Worm (Caenorhabditis elegans): Measurements from ENCODE around the gene pqn-80.

The pqn-80 gene

ce11 chrIII:12614669-12615451 lies 11.5 kb upstream of the pqn-80 start (continued):
- TF ChIP-seq dox-1 (GFP tag; IDR thresholded peaks at IDR 0.05) = peak; percentile 64
- TF ChIP-seq hlh-12 (tag; optimal IDR thresholded peaks at IDR 0.05) = peak; percentile 12
- no peak for TF ChIP-seq T26A5.8 (tag; optimal IDR thresholded peaks at IDR 0.05)
- TF ChIP-seq rec-8 (tag; optimal IDR thresholded peaks at IDR 0.05) = no peak
- peak; percentile 78 for TF ChIP-seq ama-1 (optimal IDR thresholded peaks at IDR 0.05)
- TF ChIP-seq ama-1 (GFP tag; optimal IDR thresholded peaks at IDR 0.05) = no peak
- TF ChIP-seq K11D2.4 (GFP tag; IDR thresholded peaks at IDR 0.05) = peak; percentile 14; the same call in 1 of the 2 replicates
- TF ChIP-seq tbp1 (GFP tag; optimal IDR thresholded peaks at IDR 0.05) = peak; percentile 48
- TF ChIP-seq madf-3 (GFP tag; IDR thresholded peaks at IDR 0.05) = peak; percentile 63; the same call in 1 of the 2 replicates
- TF ChIP-seq attf-3 (GFP tag; conservative IDR thresholded peaks at IDR 0.05) = no peak
- no peak for TF ChIP-seq athp-1 (tag; optimal IDR thresholded peaks at IDR 0.05)
- TF ChIP-seq sea-2 (GFP tag; IDR thresholded peaks at IDR 0.05) = 0 out of 2 replicates have a peak, but pooled peaks have one; percentile 61
- TF ChIP-seq ceh-79 (tag; optimal IDR thresholded peaks at IDR 0.05) = no peak
- TF ChIP-seq ceh-40 (GFP tag; IDR thresholded peaks at IDR 0.05) = no peak
- peak; percentile 64 for TF ChIP-seq attf-5 (GFP tag; optimal IDR thresholded peaks at IDR 0.05)
- TF ChIP-seq lin-40 (tag; optimal IDR thresholded peaks at IDR 0.05) = peak; percentile 31
- TF ChIP-seq snpc-1.1 (tag; optimal IDR thresholded peaks at IDR 0.05; ENCODE audit: insufficient read depth) = no peak
- TF ChIP-seq snpc-1.3 (tag; optimal IDR thresholded peaks at IDR 0.05; ENCODE audit: insufficient read depth) = no peak
- no peak for TF ChIP-seq B0019.2 (GFP tag; conservative IDR thresholded peaks at IDR 0.05)
- peak; percentile 90 for TF ChIP-seq B0336.3 (GFP tag; IDR thresholded peaks at IDR 0.05)
- TF ChIP-seq ztf-22 (GFP tag; optimal IDR thresholded peaks at IDR 0.05) = no peak
- no peak for TF ChIP-seq fkh-3 (tag; optimal IDR thresholded peaks at IDR 0.05)
- no peak for TF ChIP-seq efl-1 (GFP tag; optimal IDR thresholded peaks at IDR 0.05)
- peak; percentile 21 for TF ChIP-seq repo-1 (tag; optimal IDR thresholded peaks at IDR 0.05)
- no peak for TF ChIP-seq Y56A3A.18 (GFP tag; IDR thresholded peaks at IDR 0.05)
- TF ChIP-seq mcd-1 (GFP tag; IDR thresholded peaks at IDR 0.05) = peak; percentile 51
- peak; percentile 45 for TF ChIP-seq tlf-1 (GFP tag; optimal IDR thresholded peaks at IDR 0.05)
- no peak for TF ChIP-seq dpl-1 (GFP tag; optimal IDR thresholded peaks at IDR 0.05)
- TF ChIP-seq nhr-120 (GFP tag; IDR thresholded peaks at IDR 0.05) = no peak
- TF ChIP-seq egl-44 (GFP tag; IDR thresholded peaks at IDR 0.05) = peak; percentile 60; the same call in 1 of the 2 replicates
- TF ChIP-seq Y95B8A.8 (GFP tag; IDR thresholded peaks at IDR 0.05) = 0 out of 2 replicates have a peak, but pooled peaks have one; percentile 46
- TF ChIP-seq nhr-80 (tag; optimal IDR thresholded peaks at IDR 0.05) = peak; percentile 82
- TF ChIP-seq F23B12.7 (tag; optimal IDR thresholded peaks at IDR 0.05; ENCODE audit: insufficient read depth) = peak; percentile 65
- no peak for TF ChIP-seq ztf-3 (GFP tag; optimal IDR thresholded peaks at IDR 0.05)
- TF ChIP-seq sdz-38 (tag; optimal IDR thresholded peaks at IDR 0.05) = no peak
- TF ChIP-seq aptf-3 (GFP tag; IDR thresholded peaks at IDR 0.05) = no peak
- peak; percentile 33 for TF ChIP-seq ztf-26 (tag; optimal IDR thresholded peaks at IDR 0.05)
- TF ChIP-seq mxl-1 (tag; optimal IDR thresholded peaks at IDR 0.05) = no peak
- peak; percentile 80 for TF ChIP-seq madf-10 (tag; optimal IDR thresholded peaks at IDR 0.05)
- TF ChIP-seq ekl-4 (GFP tag; IDR thresholded peaks at IDR 0.05) = peak; percentile 69; the same call in 1 of the 2 replicates
- TF ChIP-seq him-1 (tag; optimal IDR thresholded peaks at IDR 0.05) = no peak
- peak; percentile 4 for TF ChIP-seq pha-4 (tag; optimal IDR thresholded peaks at IDR 0.05)
- no peak for TF ChIP-seq F10E7.11 (tag; optimal IDR thresholded peaks at IDR 0.05)
- TF ChIP-seq nfyb-1 (GFP tag; IDR thresholded peaks at IDR 0.05) = peak; percentile 71; the same call in 1 of the 2 replicates
- no peak for TF ChIP-seq ccch-3 (GFP tag; optimal IDR thresholded peaks at IDR 0.05)
- peak; percentile 38 for TF ChIP-seq B0035.1 (tag; optimal IDR thresholded peaks at IDR 0.05)
- no peak for TF ChIP-seq F57A8.1 (GFP tag; optimal IDR thresholded peaks at IDR 0.05)
- TF ChIP-seq rpc-1 (optimal IDR thresholded peaks at IDR 0.05) = peak; percentile 21
- TF ChIP-seq rpc-1 (tag; optimal IDR thresholded peaks at IDR 0.05) = no peak

All from whole organism, young adult.